Fruit fly (Drosophila melanogaster) whole organism, embryonic: ENCODE data around the gene CG4576.

ENCODE experiments used
- Ada2b ChIP-seq: fragments of 200-800 bp; sonication (Bioruptor generic); IDR thresholded peaks from 2 replicates; pipeline ENCODE4 v1.3.6; 2022; ENCODE audit warnings: missing biosample characterization, missing genetic modification characterization
- CG10366 ChIP-seq: fragments of 200-800 bp; sonication (Bioruptor generic); IDR thresholded peaks from 2 replicates; pipeline ENCODE4 v1.3.6; 2022; ENCODE audit warnings: missing biosample characterization, missing genetic modification characterization
- CG10431 ChIP-seq: fragments of 200-800 bp; sonication (Bioruptor generic); optimal IDR thresholded peaks from 3 replicates; lab custom pipeline; 2018; ENCODE audit warnings: missing biosample characterization, mild to moderate bottlenecking, missing genetic modification characterization
- CG11696 ChIP-seq: fragments of 200-800 bp; sonication (Bioruptor generic); IDR thresholded peaks from 2 replicates; pipeline ENCODE4 v1.3.6; 2022; ENCODE audit warnings: missing biosample characterization, missing genetic modification characterization
- CG14860 ChIP-seq: fragments of 200-800 bp; sonication (Bioruptor generic); IDR thresholded peaks from 3 replicates; pipeline ENCODE4 v1.3.6; 2022; ENCODE audit warnings: missing biosample characterization, missing genetic modification characterization; ENCODE audit not compliant: partially characterized antibody
- CG1603 ChIP-seq: fragments of 200-800 bp; sonication (Bioruptor generic); optimal IDR thresholded peaks from 2 replicates; lab custom pipeline; 2019; ENCODE audit warnings: missing biosample characterization, mild to moderate bottlenecking, missing genetic modification characterization, moderate library complexity
- CG1647 ChIP-seq: fragments of 200-800 bp; sonication (Bioruptor generic); optimal IDR thresholded peaks from 3 replicates; lab custom pipeline; 2016; ENCODE audit warnings: missing biosample characterization, missing genetic modification characterization
- CG16813 ChIP-seq: fragments of 200-800 bp; sonication (Bioruptor generic); IDR thresholded peaks from 3 replicates; pipeline ENCODE4 v1.3.6; 2022; ENCODE audit warnings: missing biosample characterization, missing genetic modification characterization; ENCODE audit not compliant: partially characterized antibody
- CG18011 ChIP-seq: fragments of 200-800 bp; sonication (Bioruptor generic); optimal IDR thresholded peaks from 2 replicates; lab custom pipeline; 2017; ENCODE audit warnings: missing biosample characterization, missing genetic modification characterization, mild to moderate bottlenecking, moderate library complexity, missing genotype
- CG18599 ChIP-seq: fragments of 200-800 bp; sonication (Bioruptor generic); optimal IDR thresholded peaks from 3 replicates; lab custom pipeline; 2017; ENCODE audit warnings: missing biosample characterization, missing genetic modification characterization, mild to moderate bottlenecking, moderate library complexity, missing genetic modification reagents
- CG32532 ChIP-seq: fragments of 200-800 bp; sonication (Bioruptor generic); IDR thresholded peaks from 2 replicates; pipeline ENCODE4 v1.3.6; 2022; ENCODE audit warnings: missing biosample characterization, missing genetic modification characterization
- CG33557 ChIP-seq: fragments of 200-800 bp; sonication (Bioruptor generic); optimal IDR thresholded peaks from 2 replicates; lab custom pipeline; 2019; ENCODE audit warnings: missing biosample characterization, mild to moderate bottlenecking, missing genetic modification characterization, moderate library complexity
- CG4404 ChIP-seq: fragments of 200-800 bp; sonication (Bioruptor generic); IDR thresholded peaks from 2 replicates; pipeline ENCODE4 v1.3.6; 2022; ENCODE audit warnings: missing biosample characterization, missing genetic modification characterization
- CG7745 ChIP-seq: fragments of 200-800 bp; sonication (Bioruptor generic); optimal IDR thresholded peaks from 2 replicates; lab custom pipeline; 2018; ENCODE audit warnings: missing biosample characterization, mild to moderate bottlenecking, missing genetic modification characterization, moderate library complexity
- CG8944 ChIP-seq: fragments of 200-800 bp; sonication (Bioruptor generic); optimal IDR thresholded peaks from 3 replicates; lab custom pipeline; 2016; ENCODE audit warnings: missing biosample characterization, missing genetic modification characterization
- CG9817 ChIP-seq: fragments of 200-800 bp; sonication (Bioruptor generic); optimal IDR thresholded peaks from 2 replicates; lab custom pipeline; 2018; ENCODE audit warnings: missing biosample characterization, mild to moderate bottlenecking, missing genetic modification characterization, moderate library complexity
- Camta ChIP-seq: fragments of 200-800 bp; sonication (Bioruptor generic); optimal IDR thresholded peaks from 2 replicates; lab custom pipeline; 2016; ENCODE audit warnings: missing biosample characterization, missing genetic modification characterization
- D19B ChIP-seq: fragments of 200-800 bp; sonication (Bioruptor generic); optimal IDR thresholded peaks from 2 replicates; lab custom pipeline; 2017; ENCODE audit warnings: missing biosample characterization, mild to moderate bottlenecking, missing genetic modification characterization
- Dp ChIP-seq: fragments of 200-800 bp; sonication (Bioruptor generic); optimal IDR thresholded peaks from 2 replicates; lab custom pipeline; 2018; ENCODE audit warnings: missing biosample characterization, mild to moderate bottlenecking, missing genetic modification characterization, moderate library complexity
- Dref ChIP-seq: fragments of 200-800 bp; sonication (Bioruptor generic); IDR thresholded peaks from 2 replicates; pipeline ENCODE4 v1.3.6; 2022; ENCODE audit warnings: missing biosample characterization, missing genetic modification characterization
- Hr51 ChIP-seq, 2 experiments: fragments of 200-800 bp; sonication (Bioruptor generic); optimal IDR thresholded peaks; 2 replicates in 1 of 2; 3 replicates in 1 of 2; lab custom pipeline; 2016 to 2018; ENCODE audit warnings: missing biosample characterization in 2 of 2, missing genetic modification characterization in 2 of 2, mild to moderate bottlenecking in 1 of 2, moderate library complexity in 1 of 2
- Hsf ChIP-seq: fragments of 200-800 bp; sonication (Bioruptor generic); optimal IDR thresholded peaks from 3 replicates; lab custom pipeline; 2016; ENCODE audit warnings: missing biosample characterization, missing genetic modification characterization
- Pdp1 ChIP-seq, 2 experiments: fragments of 200-800 bp; sonication (Bioruptor generic); optimal IDR thresholded peaks; 3 replicates each; lab custom pipeline; 2016; ENCODE audit warnings: missing biosample characterization in 2 of 2, missing genetic modification characterization in 2 of 2, mild to moderate bottlenecking in 1 of 2, moderate library complexity in 1 of 2
- Poxn ChIP-seq: fragments of 200-800 bp; sonication (Bioruptor generic); IDR thresholded peaks from 2 replicates; pipeline ENCODE4 v1.3.6; 2022; ENCODE audit warnings: missing biosample characterization, missing genetic modification characterization
- Side ChIP-seq: fragments of 200-800 bp; sonication (Bioruptor generic); optimal IDR thresholded peaks from 2 replicates; lab custom pipeline; 2016; ENCODE audit warnings: missing biosample characterization, missing genetic modification characterization
- Six4 ChIP-seq: fragments of 200-800 bp; sonication (Bioruptor generic); optimal IDR thresholded peaks from 2 replicates; lab custom pipeline; 2016; ENCODE audit warnings: missing biosample characterization, missing genetic modification characterization
- Sox102F ChIP-seq: fragments of 200-800 bp; sonication (Bioruptor generic); optimal IDR thresholded peaks from 2 replicates; lab custom pipeline; 2018; ENCODE audit warnings: missing biosample characterization, mild to moderate bottlenecking, missing genetic modification characterization, moderate library complexity
- Ssrp ChIP-seq: fragments of 200-800 bp; sonication (Bioruptor generic); optimal IDR thresholded peaks from 2 replicates; lab custom pipeline; 2018; ENCODE audit warnings: missing biosample characterization, mild to moderate bottlenecking, missing genetic modification characterization, moderate library complexity
- Xrp1 ChIP-seq: fragments of 200-800 bp; sonication (Bioruptor generic); IDR thresholded peaks from 2 replicates; pipeline ENCODE4 v1.3.6; 2022; ENCODE audit warnings: missing biosample characterization, missing genetic modification characterization
- ara ChIP-seq: fragments of 200-800 bp; sonication (Bioruptor generic); IDR thresholded peaks from 2 replicates; pipeline ENCODE4 v1.3.6; 2022; ENCODE audit warnings: missing biosample characterization, missing genetic modification characterization
- ash1 ChIP-seq: fragments of 200-800 bp; sonication (Bioruptor generic); optimal IDR thresholded peaks from 2 replicates; lab custom pipeline; 2018; ENCODE audit warnings: missing biosample characterization, mild to moderate bottlenecking, missing genetic modification characterization
- cwo ChIP-seq: fragments of 200-800 bp; sonication (Bioruptor generic); optimal IDR thresholded peaks from 3 replicates; lab custom pipeline; 2017; ENCODE audit warnings: missing biosample characterization, missing genetic modification characterization, mild to moderate bottlenecking, moderate library complexity, missing genetic modification reagents
- dan ChIP-seq: fragments of 200-800 bp; sonication (Bioruptor generic); IDR thresholded peaks from 2 replicates; pipeline ENCODE4 v1.3.6; 2022; ENCODE audit warnings: missing biosample characterization, missing genetic modification characterization
- emc ChIP-seq: fragments of 200-800 bp; sonication (Bioruptor generic); optimal IDR thresholded peaks from 2 replicates; lab custom pipeline; 2016; ENCODE audit warnings: missing biosample characterization, missing genetic modification characterization
- esg ChIP-seq: fragments of 200-800 bp; sonication (Bioruptor generic); conservative IDR thresholded peaks from 2 replicates; pipeline ENCODE4 v1.3.6; 2022; ENCODE audit warnings: missing biosample characterization, missing genetic modification characterization
- gce ChIP-seq: fragments of 200-800 bp; sonication (Bioruptor generic); IDR thresholded peaks from 3 replicates; pipeline ENCODE4 v1.3.6; 2022; ENCODE audit warnings: missing biosample characterization, missing genetic modification characterization
- gem ChIP-seq: fragments of 200-800 bp; sonication (Bioruptor generic); optimal IDR thresholded peaks from 2 replicates; lab custom pipeline; 2019; ENCODE audit warnings: missing biosample characterization, mild to moderate bottlenecking, missing genetic modification characterization, moderate library complexity
- hb ChIP-seq: fragments of 200-800 bp; sonication (Bioruptor generic); IDR thresholded peaks from 3 replicates; pipeline ENCODE4 v1.3.6; 2022; ENCODE audit warnings: missing biosample characterization, missing genetic modification characterization; ENCODE audit not compliant: partially characterized antibody
- her ChIP-seq: fragments of 200-800 bp; sonication (Bioruptor generic); optimal IDR thresholded peaks from 2 replicates; lab custom pipeline; 2016; ENCODE audit warnings: missing biosample characterization, missing genetic modification characterization
- lov ChIP-seq, 2 experiments: fragments of 200-800 bp in 1 of 2; fragments of >200 bp in 1 of 2; sonication (Bioruptor generic) in 1 of 2; IDR thresholded peaks in 1 of 2; optimal IDR thresholded peaks in 1 of 2; 2 replicates in 1 of 2; 3 replicates in 1 of 2; pipeline versions ENCODE4 v1.3.6 to Lab custom; 2017 to 2022; ENCODE audit warnings: missing biosample characterization in 1 of 2, missing genetic modification characterization in 1 of 2
- odd ChIP-seq: fragments of 200-800 bp; sonication (Bioruptor generic); optimal IDR thresholded peaks from 2 replicates; lab custom pipeline; 2017; ENCODE audit warnings: missing biosample characterization, mild to moderate bottlenecking, missing genetic modification characterization
- phol ChIP-seq: fragments of 200-800 bp; sonication (Bioruptor generic); optimal IDR thresholded peaks from 3 replicates; lab custom pipeline; 2018; ENCODE audit warnings: missing biosample characterization, mild to moderate bottlenecking, missing genetic modification characterization, moderate library complexity
- pnt ChIP-seq: fragments of 200-800 bp; sonication (Bioruptor generic); optimal IDR thresholded peaks from 3 replicates; lab custom pipeline; 2016; ENCODE audit warnings: missing biosample characterization, missing genetic modification characterization
- sisA ChIP-seq: fragments of 200-800 bp; sonication (Bioruptor generic); IDR thresholded peaks from 2 replicates; pipeline ENCODE4 v1.3.6; 2022; ENCODE audit warnings: missing biosample characterization, missing genetic modification characterization
- slbo ChIP-seq: fragments of 200-800 bp; sonication (Bioruptor generic); IDR thresholded peaks from 2 replicates; pipeline ENCODE4 v1.3.6; 2022; ENCODE audit warnings: missing biosample characterization, missing genetic modification characterization
- ssp ChIP-seq: fragments of 200-800 bp; sonication (Bioruptor generic); IDR thresholded peaks from 2 replicates; pipeline ENCODE4 v1.3.6; 2022; ENCODE audit warnings: missing biosample characterization, missing genetic modification characterization
- tgo ChIP-seq: fragments of 200-800 bp; sonication (Bioruptor generic); IDR thresholded peaks from 3 replicates; pipeline ENCODE4 v1.3.6; 2022; ENCODE audit warnings: missing biosample characterization, missing genetic modification characterization
- toy ChIP-seq: fragments of 200-800 bp; sonication (Bioruptor generic); IDR thresholded peaks from 2 replicates; pipeline ENCODE4 v1.3.6; 2022; ENCODE audit warnings: missing biosample characterization, missing genetic modification characterization
- wdn ChIP-seq: fragments of 200-800 bp; sonication (Bioruptor generic); IDR thresholded peaks from 2 replicates; pipeline ENCODE4 v1.3.6; 2022; ENCODE audit warnings: missing biosample characterization, missing genetic modification characterization
- zfh2 ChIP-seq: fragments of 200-800 bp; sonication (Bioruptor generic); optimal IDR thresholded peaks from 2 replicates; lab custom pipeline; 2016; ENCODE audit warnings: missing biosample characterization, missing genetic modification characterization

Gene CG4576

DNA sequence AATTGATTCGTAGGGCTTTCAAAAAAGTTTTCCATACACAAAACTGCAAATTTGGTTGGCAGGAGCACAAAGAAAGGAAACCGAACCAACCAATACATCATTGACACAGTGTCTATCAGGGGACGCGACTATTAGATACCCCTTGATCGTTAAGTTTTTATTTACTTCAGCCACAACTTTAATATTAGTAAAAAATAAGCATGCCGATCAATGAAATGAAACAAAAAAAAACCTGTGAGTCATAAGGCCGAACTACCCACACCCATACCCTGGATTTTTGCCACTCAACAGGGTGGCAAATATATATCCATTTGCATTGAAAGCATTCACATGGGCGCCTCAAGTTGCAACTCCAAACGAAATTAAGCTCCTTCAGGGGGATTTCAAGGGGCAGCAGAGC lies 9.3 kb upstream of the CG4576 start (continued):
- TF ChIP-seq Camta (GFP tag; lab: Kevin White, UChicago), result no peak
- peak; percentile 30; the same call in 1 of the 2 replicates for TF ChIP-seq CG32532 (GFP tag; lab: Robert Waterston, UW)
- TF ChIP-seq ssp (GFP tag; lab: Robert Waterston, UW), result no peak
- peak; percentile 48 for TF ChIP-seq CG4404 (GFP tag; lab: Robert Waterston, UW)
- TF ChIP-seq CG18599 (GFP tag; lab: Kevin White, UChicago), result no peak
- TF ChIP-seq CG11696 (GFP tag; lab: Robert Waterston, UW), result no peak
- TF ChIP-seq gce (GFP tag; lab: Robert Waterston, UW), result no peak
- TF ChIP-seq Sox102F, result peak; percentile 47
- TF ChIP-seq Pdp1 (GFP tag; optimal IDR thresholded peaks at IDR 0.05; lab: Kevin White, UChicago), result peak in 1 of 2 experiments; percentile 2
- peak; percentile 60 for TF ChIP-seq sisA (GFP tag; lab: Robert Waterston, UW)
- no peak for TF ChIP-seq Six4
- no peak for TF ChIP-seq toy (GFP tag; lab: Robert Waterston, UW)
- no peak for TF ChIP-seq Dref (GFP tag; lab: Robert Waterston, UW)
- TF ChIP-seq ash1 (GFP tag; lab: Kevin White, UChicago), result no peak
- TF ChIP-seq Dp (GFP tag; lab: Kevin White, UChicago), result no peak
- TF ChIP-seq Ssrp (tag; lab: Kevin White, UChicago), result no peak
- TF ChIP-seq esg (GFP tag; lab: Robert Waterston, UW), result peak; percentile 24; the same call in 1 of the 2 replicates
- no peak for TF ChIP-seq CG7745 (tag; lab: Kevin White, UChicago)
- TF ChIP-seq phol (tag; lab: Kevin White, UChicago), result peak; percentile 7
- 0 out of 3 replicates have a peak, but pooled peaks have one; percentile 13 for TF ChIP-seq tgo (GFP tag; lab: Robert Waterston, UW)
- TF ChIP-seq emc, result no peak
- peak; percentile 7 for TF ChIP-seq Side (GFP tag; lab: Kevin White, UChicago)
- no peak for TF ChIP-seq Hr51 (GFP tag; optimal IDR thresholded peaks at IDR 0.05; lab: Kevin White, UChicago)
- no peak for TF ChIP-seq hb (GFP tag; lab: Robert Waterston, UW)
- TF ChIP-seq lov (optimal IDR thresholded peaks at IDR 0.05; lab: Kevin White, UChicago), result no peak
- no peak for TF ChIP-seq lov (GFP tag; IDR thresholded peaks at IDR 0.05; lab: Robert Waterston, UW)
- TF ChIP-seq D19B (GFP tag; lab: Kevin White, UChicago), result peak; percentile 45
- TF ChIP-seq CG14860 (GFP tag; lab: Robert Waterston, UW), result no peak
- no peak for TF ChIP-seq CG9817 (tag; lab: Kevin White, UChicago)
- TF ChIP-seq slbo (GFP tag; lab: Robert Waterston, UW), result no peak
- TF ChIP-seq CG1647 (GFP tag; lab: Kevin White, UChicago), result no peak
- no peak for TF ChIP-seq CG10431
- 0 out of 2 replicates have a peak, but pooled peaks have one; percentile 20 for TF ChIP-seq Ada2b (GFP tag; lab: Robert Waterston, UW)
- TF ChIP-seq CG8944 (GFP tag; lab: Kevin White, UChicago), result no peak
- TF ChIP-seq pnt (GFP tag; lab: Kevin White, UChicago), result peak; percentile 29
- no peak for TF ChIP-seq CG33557
- no peak for TF ChIP-seq CG18011 (GFP tag; lab: Kevin White, UChicago)
- 0 out of 2 replicates have a peak, but pooled peaks have one; percentile 5 for TF ChIP-seq wdn (GFP tag; lab: Robert Waterston, UW)
- TF ChIP-seq CG1603 (tag; lab: Kevin White, UChicago), result no peak
- no peak for TF ChIP-seq CG16813
- peak; percentile 21; the same call in 1 of the 2 replicates for TF ChIP-seq dan
- TF ChIP-seq gem (tag; lab: Kevin White, UChicago), result peak; percentile 53
- no peak for TF ChIP-seq Poxn
- no peak for TF ChIP-seq cwo (GFP tag; lab: Kevin White, UChicago)
- TF ChIP-seq Xrp1, result peak; percentile 67
- TF ChIP-seq CG10366, result peak; percentile 31; the same call in 1 of the 2 replicates
- peak; percentile 8 for TF ChIP-seq Hsf
- peak; percentile 56 for TF ChIP-seq ara (GFP tag; lab: Robert Waterston, UW)
- TF ChIP-seq her (GFP tag; lab: Kevin White, UChicago), result no peak
- TF ChIP-seq zfh2 (GFP tag; lab: Kevin White, UChicago), result no peak
- no peak for TF ChIP-seq odd (GFP tag; lab: Kevin White, UChicago)
